Worm (Caenorhabditis elegans) whole organism, late embryonic: Measurements from ENCODE around the gene srh-76.

Experiments
- ama-1 ChIP-seq: fragments of 150-350 bp; optimal IDR thresholded peaks from 2 replicates; lab custom pipeline; 2014
- ceh-31 ChIP-seq: sonication (generic microtip); optimal IDR thresholded peaks from 2 replicates; lab custom pipeline; 2016; ENCODE audit warnings: missing genetic modification characterization, missing compliant biosample characterization
- ceh-45 ChIP-seq: fragments of 200-800 bp; sonication (Bioruptor generic); IDR thresholded peaks from 2 replicates; pipeline ENCODE4 v1.3.6; 2022; ENCODE audit warnings: missing genetic modification reagents, missing genetic modification characterization, missing compliant biosample characterization
- pha-4 ChIP-seq: fragments of 150-350 bp; optimal IDR thresholded peaks from 2 replicates; lab custom pipeline; 2018; ENCODE audit warnings: missing biosample characterization, missing genetic modification reagents, missing genetic modification characterization
- pqm-1 ChIP-seq: sonication (generic microtip); optimal IDR thresholded peaks from 2 replicates; lab custom pipeline; 2016; ENCODE audit warnings: missing genetic modification characterization, missing compliant biosample characterization

DNA sequence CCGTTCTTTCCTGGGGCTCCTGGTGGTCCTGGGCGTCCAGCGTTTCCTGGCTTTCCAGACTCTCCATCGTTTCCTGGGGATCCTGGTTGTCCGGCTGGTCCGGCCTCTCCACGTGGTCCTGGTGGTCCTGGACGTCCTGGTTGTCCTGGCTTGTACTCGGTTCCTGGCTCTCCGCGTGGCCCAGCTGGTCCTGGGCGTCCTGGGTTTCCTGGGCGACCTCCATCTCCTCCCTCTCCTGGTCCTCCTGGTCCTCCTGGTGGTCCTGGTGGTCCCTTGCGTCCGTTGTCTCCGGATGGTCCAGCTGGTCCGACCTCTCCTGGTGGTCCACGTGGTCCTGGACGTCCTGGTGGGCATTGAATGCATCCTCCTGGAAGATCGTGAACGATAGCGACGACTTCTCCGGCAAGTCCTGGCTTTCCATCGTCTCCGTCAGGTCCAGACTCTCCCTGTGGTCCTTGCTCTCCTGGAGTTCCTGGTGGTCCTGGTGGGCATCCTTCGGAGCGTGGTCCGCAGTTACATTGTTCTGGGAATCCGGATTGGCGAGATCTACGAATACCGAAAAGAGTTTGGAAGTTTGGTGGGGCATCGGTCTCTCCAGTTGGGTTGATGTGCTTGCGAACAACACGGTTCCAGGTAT, 2.5 kb downstream of the srh-76 start:
- TF ChIP-seq pha-4 (tag; lab: Kevin White, UChicago) (no peak), ceh-31 (no peak), pqm-1 (no peak), ama-1 (no peak), ceh-45 (GFP tag; lab: Robert Waterston, UW) (no peak)
